Fruit fly (Drosophila melanogaster) whole organism, prepupa: Measurements from ENCODE around the gene CG32112.

Experiments
- Blimp-1 ChIP-seq: fragments of 200-800 bp; sonication (Bioruptor generic); optimal IDR thresholded peaks from 3 replicates; lab custom pipeline; 2017; ENCODE audit warnings: missing biosample characterization, missing genetic modification characterization, mild to moderate bottlenecking, moderate library complexity, missing genetic modification reagents
- CG10631 ChIP-seq: fragments of 200-800 bp; sonication (Bioruptor generic); optimal IDR thresholded peaks from 2 replicates; lab custom pipeline; 2016; ENCODE audit warnings: missing biosample characterization, missing genetic modification characterization
- CG11294 ChIP-seq: fragments of 200-800 bp; sonication (Bioruptor generic); IDR thresholded peaks from 2 replicates; pipeline ENCODE4 v1.3.6; 2022; ENCODE audit warnings: missing biosample characterization, missing genetic modification characterization
- CG11902 ChIP-seq: fragments of 200-800 bp; sonication (Bioruptor generic); optimal IDR thresholded peaks from 3 replicates; lab custom pipeline; 2016; ENCODE audit warnings: missing biosample characterization, missing genetic modification characterization
- CG15336 ChIP-seq: fragments of 200-800 bp; sonication (Bioruptor generic); IDR thresholded peaks from 2 replicates; pipeline ENCODE4 v1.3.6; 2022; ENCODE audit warnings: missing biosample characterization, missing genetic modification characterization
- CG3032 ChIP-seq: fragments of 200-800 bp; optimal IDR thresholded peaks from 2 replicates; lab custom pipeline; 2019; ENCODE audit warnings: missing biosample characterization, mild to moderate bottlenecking, missing genetic modification characterization, moderate library complexity
- CG32006 ChIP-seq: fragments of 200-800 bp; sonication (Bioruptor generic); optimal IDR thresholded peaks from 3 replicates; lab custom pipeline; 2017; ENCODE audit warnings: missing biosample characterization, mild to moderate bottlenecking, missing genetic modification characterization
- CG4318 ChIP-seq: fragments of 200-800 bp; sonication (Bioruptor generic); optimal IDR thresholded peaks from 3 replicates; lab custom pipeline; 2017; ENCODE audit warnings: missing biosample characterization, mild to moderate bottlenecking, missing genetic modification characterization
- CG6792 ChIP-seq: fragments of 200-800 bp; sonication (Bioruptor generic); optimal IDR thresholded peaks from 3 replicates; lab custom pipeline; 2016; ENCODE audit warnings: missing biosample characterization, missing genetic modification characterization
- CG6808 ChIP-seq: fragments of 200-800 bp; sonication (Bioruptor generic); optimal IDR thresholded peaks from 3 replicates; lab custom pipeline; 2017; ENCODE audit warnings: missing biosample characterization, missing genetic modification characterization, mild to moderate bottlenecking, moderate library complexity, missing genetic modification reagents
- CG6854 ChIP-seq: fragments of 200-800 bp; sonication (Bioruptor generic); optimal IDR thresholded peaks from 2 replicates; lab custom pipeline; 2017; ENCODE audit warnings: missing biosample characterization, mild to moderate bottlenecking, missing genetic modification characterization
- CG7368 ChIP-seq: fragments of 200-800 bp; sonication (Bioruptor generic); optimal IDR thresholded peaks from 3 replicates; lab custom pipeline; 2016; ENCODE audit warnings: missing biosample characterization, missing genetic modification characterization
- CG8319 ChIP-seq: fragments of 200-800 bp; sonication (Bioruptor generic); optimal IDR thresholded peaks from 3 replicates; lab custom pipeline; 2016; ENCODE audit warnings: missing biosample characterization, missing genetic modification characterization
- CG9139 ChIP-seq: fragments of 200-800 bp; sonication (Bioruptor generic); optimal IDR thresholded peaks from 3 replicates; lab custom pipeline; 2017; ENCODE audit warnings: missing biosample characterization, mild to moderate bottlenecking, missing genetic modification characterization
- Eip78C ChIP-seq: fragments of 200-800 bp; sonication (Bioruptor generic); peaks from one replicate; lab custom pipeline; 2016; ENCODE audit warnings: missing biosample characterization, missing genetic modification characterization
- Eip93F ChIP-seq: fragments of 200-800 bp; sonication (Bioruptor generic); optimal IDR thresholded peaks from 2 replicates; lab custom pipeline; 2016; ENCODE audit warnings: missing biosample characterization, mild to moderate bottlenecking, missing genetic modification characterization
- Ets21C ChIP-seq: fragments of 200-800 bp; sonication (Bioruptor generic); optimal IDR thresholded peaks from 3 replicates; lab custom pipeline; 2016; ENCODE audit warnings: missing biosample characterization, missing genetic modification characterization
- Hr38 ChIP-seq: sonication (Bioruptor generic); optimal IDR thresholded peaks from 2 replicates; lab custom pipeline; 2016; ENCODE audit warnings: missing biosample characterization, missing genetic modification characterization
- Hr39 ChIP-seq: fragments of 200-800 bp; sonication (Bioruptor generic); optimal IDR thresholded peaks from 2 replicates; lab custom pipeline; 2016; ENCODE audit warnings: missing biosample characterization, missing genetic modification characterization
- Hr4 ChIP-seq: fragments of 200-800 bp; sonication (Bioruptor generic); optimal IDR thresholded peaks from 3 replicates; lab custom pipeline; 2016; ENCODE audit warnings: missing biosample characterization, missing genetic modification characterization
- Met ChIP-seq: fragments of 200-800 bp; sonication (Bioruptor generic); optimal IDR thresholded peaks from 3 replicates; lab custom pipeline; 2016; ENCODE audit warnings: missing biosample characterization, missing genetic modification characterization
- OdsH ChIP-seq: fragments of 200-800 bp; sonication (Bioruptor generic); optimal IDR thresholded peaks from 3 replicates; lab custom pipeline; 2016; ENCODE audit warnings: missing biosample characterization, missing genetic modification characterization
- Sox102F ChIP-seq: fragments of 200-800 bp; sonication (Bioruptor generic); optimal IDR thresholded peaks from 2 replicates; lab custom pipeline; 2016; ENCODE audit warnings: missing biosample characterization, mild to moderate bottlenecking, missing genetic modification characterization
- Sox14 ChIP-seq: fragments of 200-800 bp; sonication (Bioruptor generic); optimal IDR thresholded peaks from 3 replicates; lab custom pipeline; 2016; ENCODE audit warnings: missing biosample characterization, missing genetic modification characterization
- Sox15 ChIP-seq: fragments of 200-800 bp; sonication (Bioruptor generic); optimal IDR thresholded peaks from 3 replicates; lab custom pipeline; 2016; ENCODE audit warnings: missing biosample characterization, missing genetic modification characterization
- achi ChIP-seq: fragments of 200-800 bp; sonication (Bioruptor generic); optimal IDR thresholded peaks from 3 replicates; lab custom pipeline; 2016; ENCODE audit warnings: missing biosample characterization, missing genetic modification characterization
- acj6 ChIP-seq: fragments of 200-800 bp; sonication (Bioruptor generic); optimal IDR thresholded peaks from 3 replicates; lab custom pipeline; 2016; ENCODE audit warnings: missing biosample characterization, missing genetic modification characterization
- cyc ChIP-seq: fragments of 200-800 bp; sonication (Bioruptor generic); optimal IDR thresholded peaks from 3 replicates; lab custom pipeline; 2016; ENCODE audit warnings: missing biosample characterization, missing genetic modification characterization
- dsx ChIP-seq: fragments of 200-800 bp; optimal IDR thresholded peaks from 3 replicates; lab custom pipeline; 2019; ENCODE audit warnings: missing biosample characterization, mild to moderate bottlenecking, missing genetic modification characterization, moderate library complexity; ENCODE audit not compliant: poor library complexity, severe bottlenecking
- eg ChIP-seq: fragments of 200-800 bp; sonication (Bioruptor generic); IDR thresholded peaks from 3 replicates; pipeline ENCODE4 v1.3.6; 2022; ENCODE audit warnings: missing biosample characterization, missing genetic modification characterization
- esn ChIP-seq: fragments of 200-800 bp; sonication (Bioruptor generic); optimal IDR thresholded peaks from 2 replicates; lab custom pipeline; 2016; ENCODE audit warnings: missing biosample characterization, mild to moderate bottlenecking, missing genetic modification characterization, moderate library complexity
- fd59A ChIP-seq: fragments of 200-800 bp; sonication (Bioruptor generic); optimal IDR thresholded peaks from 2 replicates; lab custom pipeline; 2017; ENCODE audit warnings: missing biosample characterization, mild to moderate bottlenecking, missing genetic modification characterization, missing genetic modification reagents
- fd85E ChIP-seq: fragments of 200-800 bp; sonication (Bioruptor generic); optimal IDR thresholded peaks from 3 replicates; lab custom pipeline; 2016; ENCODE audit warnings: missing biosample characterization, missing genetic modification characterization
- fkh ChIP-seq: fragments of 200-800 bp; sonication (Bioruptor generic); optimal IDR thresholded peaks from 3 replicates; lab custom pipeline; 2017; ENCODE audit warnings: missing biosample characterization, mild to moderate bottlenecking, missing genetic modification characterization, moderate library complexity
- pdm3 ChIP-seq: fragments of 200-800 bp; sonication (Bioruptor generic); optimal IDR thresholded peaks from 3 replicates; lab custom pipeline; 2016; ENCODE audit warnings: missing biosample characterization, missing genetic modification characterization
- spab ChIP-seq: fragments of 200-800 bp; sonication (Bioruptor generic); optimal IDR thresholded peaks from 2 replicates; lab custom pipeline; 2017; ENCODE audit warnings: missing biosample characterization, mild to moderate bottlenecking, missing genetic modification characterization, missing genetic modification reagents
- topi ChIP-seq: fragments of 200-800 bp; sonication (Bioruptor generic); optimal IDR thresholded peaks from 3 replicates; lab custom pipeline; 2016; ENCODE audit warnings: missing biosample characterization, missing genetic modification characterization
- vri ChIP-seq: fragments of 200-800 bp; sonication (Bioruptor generic); optimal IDR thresholded peaks from 3 replicates; lab custom pipeline; 2016; ENCODE audit warnings: missing biosample characterization, mild to moderate bottlenecking, missing genetic modification characterization

The CG32112 gene

dm6 chr3L:12749567-12750535, 8.3 kb downstream of the CG32112 start, which contains the start of the genes Klc and CG10984 (continued):
- TF ChIP-seq cyc: peak; percentile 80
- TF ChIP-seq CG15336 (GFP tag; lab: Robert Waterston, UW): peak; percentile 95
- TF ChIP-seq CG10631 (GFP tag; lab: Kevin White, UChicago): peak; percentile 85
- TF ChIP-seq acj6: peak; percentile 84
- TF ChIP-seq Eip93F (GFP tag; lab: Kevin White, UChicago): peak; percentile 39
- TF ChIP-seq Met (GFP tag; lab: Kevin White, UChicago): no peak
- peak; percentile 76 for TF ChIP-seq dsx (GFP tag; lab: Kevin White, UChicago)
- TF ChIP-seq Sox14: peak; percentile 91
- no peak for TF ChIP-seq Sox102F (GFP tag; lab: Kevin White, UChicago)
- TF ChIP-seq CG4318: no peak
- TF ChIP-seq CG6792 (GFP tag; lab: Kevin White, UChicago): peak; percentile 81
- peak; percentile 84 for TF ChIP-seq achi
- TF ChIP-seq Hr4: peak; percentile 96
- peak; percentile 8 for TF ChIP-seq CG6854 (GFP tag; lab: Kevin White, UChicago)
- peak; percentile 86 for TF ChIP-seq esn (GFP tag; lab: Kevin White, UChicago)
- TF ChIP-seq CG9139 (GFP tag; lab: Kevin White, UChicago): no peak
- TF ChIP-seq CG7368 (GFP tag; lab: Kevin White, UChicago): peak; percentile 87
- peak; percentile 82 for TF ChIP-seq fd85E
- TF ChIP-seq vri (GFP tag; lab: Kevin White, UChicago): peak; percentile 78
- TF ChIP-seq fkh (GFP tag; lab: Kevin White, UChicago): peak; percentile 37
- TF ChIP-seq CG8319: no peak
- no peak for TF ChIP-seq Blimp-1 (GFP tag; lab: Kevin White, UChicago)
- TF ChIP-seq CG3032 (tag; lab: Kevin White, UChicago): peak; percentile 70
- TF ChIP-seq pdm3 (GFP tag; lab: Kevin White, UChicago): peak; percentile 93
- TF ChIP-seq Sox15 (GFP tag; lab: Kevin White, UChicago): peak; percentile 68
- peak; percentile 97 for TF ChIP-seq Eip78C
- TF ChIP-seq Ets21C (GFP tag; lab: Kevin White, UChicago): peak; percentile 66
- TF ChIP-seq spab (GFP tag; lab: Kevin White, UChicago): no peak
- no peak for TF ChIP-seq fd59A
- TF ChIP-seq OdsH (GFP tag; lab: Kevin White, UChicago): peak; percentile 90
- TF ChIP-seq CG11294: no peak
- TF ChIP-seq Hr39 (GFP tag; lab: Kevin White, UChicago): peak; percentile 80

DNA sequence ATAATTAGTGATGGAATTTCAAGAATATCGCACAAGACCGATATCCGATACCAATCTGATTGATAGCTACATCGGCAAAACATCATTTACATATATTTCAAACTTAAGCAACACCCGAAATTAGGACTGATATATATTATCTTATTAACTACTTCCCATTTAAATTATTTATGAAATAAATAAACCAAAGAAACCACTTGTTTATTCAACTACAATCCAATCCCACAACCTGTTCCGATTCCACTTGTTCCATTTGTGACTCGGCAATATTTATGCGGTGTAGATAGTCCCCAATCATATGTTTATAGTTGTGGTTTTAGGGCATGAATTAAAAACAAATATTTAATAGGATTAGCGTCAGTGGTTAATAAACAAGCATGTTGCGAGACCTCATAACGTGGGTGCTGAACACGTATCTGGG, 13.3 kb downstream of the CG32112 start, which contains the start of the genes CG10973 and Vps13D:
CG10973 (minus strand) TSS at position 6 of the 421 bp plus-strand sequence.
Vps13D (plus strand) TSS at position 281 of the 421 bp plus-strand sequence.
- TF ChIP-seq dsx (GFP tag; lab: Kevin White, UChicago): no peak
- TF ChIP-seq CG32006: no peak
- no peak for TF ChIP-seq CG6792 (GFP tag; lab: Kevin White, UChicago)
- peak; percentile 17 for TF ChIP-seq Eip93F (GFP tag; lab: Kevin White, UChicago)
- no peak for TF ChIP-seq pdm3 (GFP tag; lab: Kevin White, UChicago)
- no peak for TF ChIP-seq Sox15 (GFP tag; lab: Kevin White, UChicago)
- no peak for TF ChIP-seq CG3032 (tag; lab: Kevin White, UChicago)
- no peak for TF ChIP-seq fd85E
- no peak for TF ChIP-seq Hr38 (GFP tag; lab: Kevin White, UChicago)
- TF ChIP-seq fkh (GFP tag; lab: Kevin White, UChicago): peak; percentile 99
- TF ChIP-seq CG6808 (GFP tag; lab: Kevin White, UChicago): no peak
- TF ChIP-seq CG11902 (GFP tag; lab: Kevin White, UChicago): no peak
- TF ChIP-seq eg: no peak
- TF ChIP-seq CG7368 (GFP tag; lab: Kevin White, UChicago): no peak
- TF ChIP-seq CG9139 (GFP tag; lab: Kevin White, UChicago): no peak
- TF ChIP-seq CG6854 (GFP tag; lab: Kevin White, UChicago): no peak
- TF ChIP-seq topi (GFP tag; lab: Kevin White, UChicago): no peak
